Fruit fly (Drosophila melanogaster) whole organism, adult: ENCODE data around the gene plx.

Experiments
- CG11617 ChIP-seq: fragments of 200-800 bp; sonication (Bioruptor generic); optimal IDR thresholded peaks from 2 replicates; lab custom pipeline; 2017; ENCODE audit warnings: mild to moderate bottlenecking, missing biosample characterization, missing genetic modification reagents, missing genetic modification characterization
- CG12768 ChIP-seq: fragments of 200-800 bp; sonication (Bioruptor generic); optimal IDR thresholded peaks from 2 replicates; lab custom pipeline; 2017; ENCODE audit warnings: missing biosample characterization, missing genetic modification characterization, mild to moderate bottlenecking, moderate library complexity, missing genetic modification reagents
- CG14711 ChIP-seq: fragments of 200-800 bp; sonication (Bioruptor generic); optimal IDR thresholded peaks from 2 replicates; lab custom pipeline; 2018; ENCODE audit warnings: missing biosample characterization, mild to moderate bottlenecking, missing genetic modification characterization, moderate library complexity
- CG1620 ChIP-seq: fragments of 200-800 bp; sonication (Bioruptor generic); optimal IDR thresholded peaks from 2 replicates; lab custom pipeline; 2016; ENCODE audit warnings: missing biosample characterization, missing genetic modification characterization
- CG33017 ChIP-seq: fragments of 200-800 bp; sonication (Bioruptor generic); optimal IDR thresholded peaks from 2 replicates; lab custom pipeline; 2018; ENCODE audit warnings: missing biosample characterization, mild to moderate bottlenecking, missing genetic modification characterization, moderate library complexity
- CG5204 ChIP-seq: fragments of 200-800 bp; sonication (Bioruptor generic); optimal IDR thresholded peaks from 2 replicates; lab custom pipeline; 2016; ENCODE audit warnings: missing biosample characterization, missing genetic modification characterization
- CG7045 ChIP-seq: fragments of 200-800 bp; sonication (Bioruptor generic); optimal IDR thresholded peaks from 2 replicates; lab custom pipeline; 2017; ENCODE audit warnings: missing biosample characterization, mild to moderate bottlenecking, missing genetic modification characterization
- CG7101 ChIP-seq: fragments of 200-800 bp; sonication (Bioruptor generic); optimal IDR thresholded peaks from 2 replicates; lab custom pipeline; 2018; ENCODE audit warnings: missing biosample characterization, mild to moderate bottlenecking, missing genetic modification characterization, moderate library complexity
- Clk ChIP-seq: fragments of 200-800 bp; sonication (Bioruptor generic); optimal IDR thresholded peaks from 2 replicates; lab custom pipeline; 2017; ENCODE audit warnings: missing biosample characterization, missing genetic modification characterization
- Crg-1 ChIP-seq: fragments of 200-800 bp; sonication (Bioruptor generic); optimal IDR thresholded peaks from 2 replicates; lab custom pipeline; 2016; ENCODE audit warnings: missing biosample characterization, missing genetic modification characterization
- Hr96 ChIP-seq: fragments of 200-800 bp; sonication (Bioruptor generic); optimal IDR thresholded peaks from 2 replicates; lab custom pipeline; 2016; ENCODE audit warnings: missing biosample characterization, missing genetic modification characterization
- Mnt ChIP-seq: fragments of 200-800 bp; sonication (Bioruptor generic); optimal IDR thresholded peaks from 2 replicates; lab custom pipeline; 2016; ENCODE audit warnings: missing biosample characterization, mild to moderate bottlenecking, missing genetic modification characterization
- bab1 ChIP-seq: fragments of 200-800 bp; sonication (Bioruptor generic); optimal IDR thresholded peaks from 3 replicates; lab custom pipeline; 2019; ENCODE audit warnings: missing biosample characterization, mild to moderate bottlenecking, missing genetic modification characterization, moderate library complexity
- cic ChIP-seq: fragments of 200-800 bp; sonication (Bioruptor generic); optimal IDR thresholded peaks from 2 replicates; lab custom pipeline; 2017; ENCODE audit warnings: missing biosample characterization, mild to moderate bottlenecking, missing genetic modification characterization, moderate library complexity
- cnc ChIP-seq, 2 experiments: fragments of >200 bp; optimal IDR thresholded peaks; 2 replicates each; lab custom pipeline; 2017
- kay ChIP-seq: fragments of 200-800 bp; sonication (Bioruptor generic); peaks from one replicate; lab custom pipeline; 2016; ENCODE audit warnings: missing biosample characterization, missing genetic modification characterization, borderline replicate concordance
- ovo ChIP-seq: fragments of 200-800 bp; sonication (Bioruptor generic); optimal IDR thresholded peaks from 2 replicates; lab custom pipeline; 2016; ENCODE audit warnings: missing biosample characterization, missing genetic modification characterization
- pad ChIP-seq: fragments of 200-800 bp; sonication (Bioruptor generic); optimal IDR thresholded peaks from 3 replicates; lab custom pipeline; 2017; ENCODE audit warnings: missing biosample characterization, missing genetic modification characterization, mild to moderate bottlenecking, moderate library complexity, missing genetic modification reagents
- tj ChIP-seq: fragments of 200-800 bp; sonication (Bioruptor generic); optimal IDR thresholded peaks from 3 replicates; lab custom pipeline; 2017; ENCODE audit warnings: missing biosample characterization, mild to moderate bottlenecking, missing genetic modification characterization, moderate library complexity
- toe ChIP-seq: fragments of 200-800 bp; sonication (Bioruptor generic); optimal IDR thresholded peaks from 2 replicates; lab custom pipeline; 2016; ENCODE audit warnings: missing biosample characterization, missing genetic modification characterization

plx gene

dm6 chr3R:5648569-5649476 is 36.8 kb upstream of the plx start, which contains the start of the genes MTA1-like and Sec23:
Gene MTA1-like (minus strand): TSS chr3R:5648738.
Gene Sec23 (plus strand): TSS chr3R:5649065.
- TF ChIP-seq Crg-1 (GFP tag; lab: Kevin White, UChicago) = peak; percentile 60
- peak; percentile 86 for TF ChIP-seq CG11617
- TF ChIP-seq CG14711 = peak; percentile 60
- peak; percentile 39 for TF ChIP-seq CG12768 (GFP tag; lab: Kevin White, UChicago)
- peak; percentile 75 for TF ChIP-seq CG7101 (tag; lab: Kevin White, UChicago)
- peak; percentile 29 for TF ChIP-seq CG7045
- peak; percentile 96 for TF ChIP-seq tj (GFP tag; lab: Kevin White, UChicago)
- TF ChIP-seq CG1620 = peak; percentile 72
- TF ChIP-seq cnc (optimal IDR thresholded peaks at IDR 0.05; lab: Kevin White, UChicago) = no peak
- peak; percentile 42 for TF ChIP-seq bab1 (GFP tag; lab: Kevin White, UChicago)
- no peak for TF ChIP-seq kay (GFP tag; lab: Kevin White, UChicago)
- TF ChIP-seq pad (GFP tag; lab: Kevin White, UChicago) = peak; percentile 56
- no peak for TF ChIP-seq CG5204
- peak; percentile 56 for TF ChIP-seq ovo (GFP tag; lab: Kevin White, UChicago)
- TF ChIP-seq CG33017 (tag; lab: Kevin White, UChicago) = peak; percentile 54
- peak; percentile 33 for TF ChIP-seq cic
- peak; percentile 60 for TF ChIP-seq Hr96 (GFP tag; lab: Kevin White, UChicago)
- peak; percentile 61 for TF ChIP-seq toe (GFP tag; lab: Kevin White, UChicago)
- peak; percentile 37 for TF ChIP-seq Clk (GFP tag; lab: Kevin White, UChicago)
- peak; percentile 26 for TF ChIP-seq Mnt

DNA sequence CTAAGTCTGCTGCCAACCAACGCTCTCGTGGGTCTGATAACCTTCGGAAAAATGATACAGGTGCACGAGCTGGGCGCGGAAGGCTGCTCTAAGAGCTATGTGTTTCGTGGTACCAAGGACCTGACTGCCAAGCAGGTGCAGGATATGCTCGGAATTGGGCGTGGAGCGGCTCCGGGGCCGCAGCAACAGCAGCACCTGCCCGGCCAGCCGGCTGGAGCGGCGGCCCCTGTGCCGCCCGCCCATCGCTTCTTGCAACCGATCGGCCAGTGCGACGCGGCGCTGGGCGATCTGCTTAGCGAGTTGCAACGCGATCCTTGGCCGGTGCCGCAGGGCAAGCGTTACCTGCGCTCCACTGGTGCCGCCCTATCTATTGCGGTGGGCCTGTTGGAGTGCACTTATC is 35.8 kb upstream of the plx start:
- TF ChIP-seq bab1 (GFP tag; lab: Kevin White, UChicago) (no peak), CG14711 (no peak), CG1620 (no peak)

DNA sequence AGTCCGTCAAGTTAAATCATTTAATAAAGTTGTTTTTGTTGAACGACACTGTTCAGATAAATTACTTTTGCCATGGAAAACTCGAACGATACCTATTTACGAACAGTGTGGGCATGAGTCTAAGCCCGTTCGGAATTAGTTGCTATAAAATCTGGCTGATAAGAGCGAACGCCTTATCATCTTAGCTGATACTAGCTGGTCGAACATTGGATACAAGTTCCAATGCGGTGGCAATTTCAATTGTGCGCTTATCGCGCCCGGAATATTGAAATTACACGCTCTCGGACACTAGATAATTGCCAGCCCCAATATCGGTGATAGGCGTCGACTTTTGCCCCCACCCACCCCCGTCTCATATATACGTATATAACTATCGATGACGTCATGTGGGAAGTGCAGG is 31.8 kb upstream of the plx start:
- peak; percentile 48 for TF ChIP-seq cic
- no peak for TF ChIP-seq bab1 (GFP tag; lab: Kevin White, UChicago)

dm6 chr3R:5654692-5655181 is 30.9 kb upstream of the plx start, which contains the start of the genes elm and MED27:
Gene elm (minus strand): TSS chr3R:5654861.
Gene MED27 (plus strand): TSS chr3R:5655139.
- TF ChIP-seq ovo (GFP tag; lab: Kevin White, UChicago) = peak; percentile 97
- peak; percentile 91 for TF ChIP-seq CG7045
- TF ChIP-seq toe (GFP tag; lab: Kevin White, UChicago) = peak; percentile 98
- TF ChIP-seq CG33017 (tag; lab: Kevin White, UChicago) = peak; percentile 84
- peak; percentile 84 for TF ChIP-seq CG14711
- TF ChIP-seq Clk (GFP tag; lab: Kevin White, UChicago) = peak; percentile 87
- TF ChIP-seq pad (GFP tag; lab: Kevin White, UChicago) = peak; percentile 80
- peak; percentile 94 for TF ChIP-seq CG11617
- TF ChIP-seq cic = peak; percentile 61
- no peak for TF ChIP-seq cnc (optimal IDR thresholded peaks at IDR 0.05; lab: Kevin White, UChicago)
- TF ChIP-seq tj (GFP tag; lab: Kevin White, UChicago) = peak; percentile 86
- no peak for TF ChIP-seq CG5204
- TF ChIP-seq Mnt = peak; percentile 87
- TF ChIP-seq CG12768 (GFP tag; lab: Kevin White, UChicago) = peak; percentile 90
- TF ChIP-seq Hr96 (GFP tag; lab: Kevin White, UChicago) = peak; percentile 87
- peak; percentile 98 for TF ChIP-seq CG1620
- no peak for TF ChIP-seq kay (GFP tag; lab: Kevin White, UChicago)
- peak; percentile 90 for TF ChIP-seq Crg-1 (GFP tag; lab: Kevin White, UChicago)
- peak; percentile 90 for TF ChIP-seq bab1 (GFP tag; lab: Kevin White, UChicago)
- TF ChIP-seq CG7101 (tag; lab: Kevin White, UChicago) = peak; percentile 92

DNA sequence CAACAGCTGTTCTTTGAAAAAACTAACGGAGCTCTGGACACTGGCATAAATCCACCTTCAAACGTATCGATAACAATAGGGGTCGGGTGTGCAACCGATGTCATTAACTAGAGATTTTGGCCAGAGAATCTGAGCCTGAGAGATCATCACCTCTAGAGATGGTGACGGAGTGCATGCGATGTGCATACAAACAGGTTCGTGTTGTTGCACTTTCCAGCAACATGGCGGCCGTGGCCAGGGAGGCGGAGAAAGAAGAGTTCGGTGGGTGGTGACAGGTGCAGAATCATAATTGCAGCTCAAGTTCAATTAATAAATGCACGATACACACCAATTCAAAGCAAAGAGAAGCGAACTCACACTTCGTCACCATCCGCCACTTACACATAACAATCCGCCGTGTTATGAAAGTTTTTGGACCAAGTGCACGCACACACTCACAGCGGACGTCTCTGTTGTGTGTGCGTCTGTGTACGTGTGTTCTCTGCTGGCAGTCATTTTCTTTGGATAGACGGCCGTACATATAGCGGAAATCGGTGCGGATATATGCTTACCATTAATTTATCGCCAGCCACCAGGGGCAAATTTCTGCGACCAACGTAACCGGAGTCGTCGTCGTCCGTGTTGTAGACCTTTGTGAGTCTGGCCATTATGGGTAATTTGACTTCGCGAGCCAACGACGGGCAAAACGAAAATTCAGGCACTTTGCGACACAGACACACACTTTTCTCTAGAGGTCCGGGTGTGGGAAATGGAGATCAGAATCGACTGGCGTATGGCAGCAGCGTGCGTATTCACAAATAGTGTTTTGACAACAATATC is 26.5 kb upstream of the plx start:
- peak; percentile 22 for TF ChIP-seq bab1 (GFP tag; lab: Kevin White, UChicago)
- peak; percentile 35 for TF ChIP-seq cic
- peak; percentile 32 for TF ChIP-seq CG12768 (GFP tag; lab: Kevin White, UChicago)
- TF ChIP-seq ovo (GFP tag; lab: Kevin White, UChicago) = peak; percentile 77
- no peak for TF ChIP-seq pad (GFP tag; lab: Kevin White, UChicago)

DNA sequence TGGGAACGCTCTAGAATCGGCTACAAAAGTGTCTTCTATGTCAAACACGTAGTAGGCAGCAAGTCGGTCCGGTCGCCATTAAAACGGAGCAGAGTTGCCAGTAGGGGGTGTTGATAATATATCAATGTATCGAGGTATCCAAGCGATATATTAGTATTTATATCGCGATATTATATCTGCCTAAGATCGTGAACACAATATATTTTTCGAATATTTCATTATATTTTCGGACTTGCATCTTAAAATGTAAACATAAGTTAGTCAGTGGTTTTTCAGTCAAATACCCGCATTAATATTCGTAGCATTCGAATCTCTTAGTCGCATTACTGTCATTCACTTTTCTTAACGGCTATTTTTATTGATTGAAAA is 25.8 kb upstream of the plx start, which contains the start of gene CG2182:
Gene CG2182 (minus strand): TSS at position 84 of the 369 bp plus-strand sequence.
- TF ChIP-seq CG14711 (no peak), cnc (optimal IDR thresholded peaks at IDR 0.05; lab: Kevin White, UChicago) (no peak), Crg-1 (GFP tag; lab: Kevin White, UChicago) (peak; percentile 9), CG12768 (GFP tag; lab: Kevin White, UChicago) (no peak), toe (GFP tag; lab: Kevin White, UChicago) (peak; percentile 38), CG33017 (tag; lab: Kevin White, UChicago) (no peak), Hr96 (GFP tag; lab: Kevin White, UChicago) (no peak), pad (GFP tag; lab: Kevin White, UChicago) (no peak), CG1620 (peak; percentile 60)
